Worm (Caenorhabditis elegans): ENCODE measurements around the gene clec-52.

- no peak for TF ChIP-seq him-1 (tag; optimal IDR thresholded peaks at IDR 0.05)
- TF ChIP-seq W03F9.2 (tag; optimal IDR thresholded peaks at IDR 0.05): no peak
Measured at ce11 chrIV:8170264-8170663, 1.7 kb upstream of the clec-52 start.

Measured in whole organism, L4/young adult.